Fruit fly (Drosophila melanogaster) whole organism, embryonic: ENCODE data around the gene GC2.
A peak's percentile ranks its signal among the peaks of the same experiment; 100 is the strongest.
"Not testable (repeated sequence)": the region's sequence is repeated elsewhere in the genome, so short reads cannot be mapped to it uniquely, and the experiment has no call there.

Experiments used
- Atf6 ChIP-seq: fragments of 200-800 bp; sonication (Bioruptor generic); IDR thresholded peaks from 2 replicates; pipeline ENCODE4 v1.3.6; 2022; ENCODE audit warnings: missing biosample characterization, missing genetic modification characterization
- Blimp-1 ChIP-seq: fragments of 200-800 bp; sonication (Bioruptor generic); optimal IDR thresholded peaks from 3 replicates; lab custom pipeline; 2018; ENCODE audit warnings: missing biosample characterization, missing genetic modification characterization, mild to moderate bottlenecking, moderate library complexity, missing genetic modification reagents
- CG1024 ChIP-seq: fragments of 200-800 bp; sonication (Bioruptor generic); IDR thresholded peaks from 2 replicates; pipeline ENCODE4 v1.3.6; 2022; ENCODE audit warnings: missing biosample characterization, missing genetic modification characterization
- CG10431 ChIP-seq: fragments of 200-800 bp; sonication (Bioruptor generic); optimal IDR thresholded peaks from 3 replicates; lab custom pipeline; 2018; ENCODE audit warnings: missing biosample characterization, mild to moderate bottlenecking, missing genetic modification characterization
- CG11695 ChIP-seq: fragments of 200-800 bp; sonication (Bioruptor generic); IDR thresholded peaks from 3 replicates; pipeline ENCODE4 v1.3.6; 2022; ENCODE audit warnings: missing biosample characterization, missing genetic modification characterization
- CG12391 ChIP-seq: fragments of 200-800 bp; sonication (Bioruptor generic); optimal IDR thresholded peaks from 3 replicates; lab custom pipeline; 2018; ENCODE audit warnings: missing biosample characterization, mild to moderate bottlenecking, missing genetic modification characterization, moderate library complexity
- CG14710 ChIP-seq: fragments of 200-800 bp; sonication (Bioruptor generic); optimal IDR thresholded peaks from 3 replicates; lab custom pipeline; 2019; ENCODE audit warnings: missing biosample characterization, mild to moderate bottlenecking, missing genetic modification characterization, moderate library complexity
- CG16863 ChIP-seq: fragments of 200-800 bp; sonication (Bioruptor generic); optimal IDR thresholded peaks from 3 replicates; lab custom pipeline; 2016; ENCODE audit warnings: missing biosample characterization, missing genetic modification characterization
- CG18262 ChIP-seq: fragments of 200-800 bp; optimal IDR thresholded peaks from 3 replicates; lab custom pipeline; 2019; ENCODE audit warnings: missing biosample characterization, mild to moderate bottlenecking, missing genetic modification characterization, moderate library complexity
- CG18619 ChIP-seq: fragments of 200-800 bp; sonication (Bioruptor generic); optimal IDR thresholded peaks from 3 replicates; lab custom pipeline; 2017; ENCODE audit warnings: missing biosample characterization, mild to moderate bottlenecking, missing genetic modification characterization
- CG2199 ChIP-seq: fragments of 200-800 bp; sonication (Bioruptor generic); IDR thresholded peaks from 3 replicates; pipeline ENCODE4 v1.3.6; 2022; ENCODE audit warnings: missing biosample characterization, missing genetic modification characterization
- CG2889 ChIP-seq: fragments of 200-800 bp; sonication (Bioruptor generic); IDR thresholded peaks from 3 replicates; pipeline ENCODE4 v1.3.6; 2022; ENCODE audit warnings: missing biosample characterization, missing genetic modification characterization
- CG33557 ChIP-seq: fragments of 200-800 bp; sonication (Bioruptor generic); optimal IDR thresholded peaks from 2 replicates; lab custom pipeline; 2019; ENCODE audit warnings: missing biosample characterization, mild to moderate bottlenecking, missing genetic modification characterization, moderate library complexity
- CG4820 ChIP-seq: fragments of 200-800 bp; sonication (Bioruptor generic); optimal IDR thresholded peaks from 3 replicates; lab custom pipeline; 2016; ENCODE audit warnings: missing biosample characterization, missing genetic modification characterization
- CG4854 ChIP-seq: fragments of 200-800 bp; sonication (Bioruptor generic); optimal IDR thresholded peaks from 2 replicates; lab custom pipeline; 2016; ENCODE audit warnings: missing biosample characterization, missing genetic modification characterization, inconsistent platforms
- CG6654 ChIP-seq: fragments of 200-800 bp; sonication (Bioruptor generic); optimal IDR thresholded peaks from 2 replicates; lab custom pipeline; 2017; ENCODE audit warnings: missing biosample characterization, mild to moderate bottlenecking, missing genetic modification characterization
- CG6689 ChIP-seq: fragments of 200-800 bp; sonication (Bioruptor generic); IDR thresholded peaks from 2 replicates; pipeline ENCODE4 v1.3.6; 2022; ENCODE audit warnings: missing biosample characterization, missing genetic modification characterization
- CG6813 ChIP-seq: fragments of 200-800 bp; sonication (Bioruptor generic); optimal IDR thresholded peaks from 2 replicates; lab custom pipeline; 2017; ENCODE audit warnings: missing biosample characterization, missing genetic modification characterization, mild to moderate bottlenecking, moderate library complexity, missing genetic modification reagents
- CG8359 ChIP-seq: fragments of 200-800 bp; sonication (Bioruptor generic); optimal IDR thresholded peaks from 2 replicates; lab custom pipeline; 2017; ENCODE audit warnings: missing biosample characterization, mild to moderate bottlenecking, missing genetic modification characterization, borderline replicate concordance
- CG8944 ChIP-seq: fragments of 200-800 bp; sonication (Bioruptor generic); optimal IDR thresholded peaks from 3 replicates; lab custom pipeline; 2016; ENCODE audit warnings: missing biosample characterization, missing genetic modification characterization
- D ChIP-seq, 2 experiments: fragments of 200-800 bp in 1 of 2; fragments of >200 bp in 1 of 2; sonication (Bioruptor generic) in 1 of 2; optimal IDR thresholded peaks; 2 replicates in 1 of 2; 3 replicates in 1 of 2; lab custom pipeline; 2017; ENCODE audit warnings: mild to moderate bottlenecking in 1 of 2, missing biosample characterization in 1 of 2, missing genetic modification characterization in 1 of 2, missing genetic modification reagents in 1 of 2
- Dip2 ChIP-seq: fragments of 200-800 bp; sonication (Bioruptor generic); IDR thresholded peaks from 2 replicates; pipeline ENCODE4 v1.3.6; 2022; ENCODE audit warnings: missing biosample characterization, missing genetic modification characterization
- Dll ChIP-seq: fragments of 200-800 bp; sonication (Bioruptor generic); IDR thresholded peaks from 4 replicates; pipeline ENCODE4 v1.3.6; 2022; ENCODE audit warnings: missing biosample characterization, missing genetic modification characterization; ENCODE audit not compliant: partially characterized antibody
- E2f2 ChIP-seq: fragments of 200-800 bp; sonication (Bioruptor generic); IDR thresholded peaks from 2 replicates; pipeline ENCODE4 v1.3.6; 2022; ENCODE audit warnings: missing biosample characterization, missing genetic modification characterization
- Six4 ChIP-seq: fragments of 200-800 bp; sonication (Bioruptor generic); optimal IDR thresholded peaks from 2 replicates; lab custom pipeline; 2016; ENCODE audit warnings: missing biosample characterization, missing genetic modification characterization
- Sox100B ChIP-seq: fragments of 200-800 bp; sonication (Bioruptor generic); optimal IDR thresholded peaks from 3 replicates; lab custom pipeline; 2018; ENCODE audit warnings: missing biosample characterization, mild to moderate bottlenecking, missing genetic modification characterization
- cato ChIP-seq: fragments of 200-800 bp; sonication (Bioruptor generic); optimal IDR thresholded peaks from 2 replicates; lab custom pipeline; 2016; ENCODE audit warnings: missing biosample characterization, missing genetic modification characterization, borderline replicate concordance
- ems ChIP-seq: fragments of 200-800 bp; sonication (Bioruptor generic); optimal IDR thresholded peaks from 3 replicates; lab custom pipeline; 2016; ENCODE audit warnings: missing biosample characterization, missing genetic modification characterization
- eyg ChIP-seq: fragments of 200-800 bp; sonication (Bioruptor generic); optimal IDR thresholded peaks from 3 replicates; lab custom pipeline; 2016; ENCODE audit warnings: missing biosample characterization, missing genetic modification characterization
- fd64A ChIP-seq: fragments of 200-800 bp; sonication (Bioruptor generic); optimal IDR thresholded peaks from 3 replicates; lab custom pipeline; 2018; ENCODE audit warnings: missing biosample characterization, mild to moderate bottlenecking, missing genetic modification characterization
- fu2 ChIP-seq: fragments of 200-800 bp; sonication (Bioruptor generic); optimal IDR thresholded peaks from 2 replicates; lab custom pipeline; 2016; ENCODE audit warnings: missing biosample characterization, missing genetic modification characterization
- gcm ChIP-seq: fragments of 200-800 bp; sonication (Bioruptor generic); optimal IDR thresholded peaks from 2 replicates; lab custom pipeline; 2019; ENCODE audit warnings: missing biosample characterization, mild to moderate bottlenecking, missing genetic modification characterization, moderate library complexity
- gem ChIP-seq: fragments of 200-800 bp; sonication (Bioruptor generic); optimal IDR thresholded peaks from 2 replicates; lab custom pipeline; 2019; ENCODE audit warnings: missing biosample characterization, mild to moderate bottlenecking, missing genetic modification characterization, moderate library complexity
- grau ChIP-seq: fragments of 200-800 bp; optimal IDR thresholded peaks from 3 replicates; lab custom pipeline; 2019; ENCODE audit warnings: missing biosample characterization, mild to moderate bottlenecking, missing genetic modification characterization, moderate library complexity
- kni ChIP-seq: fragments of 200-800 bp; sonication (Bioruptor generic); optimal IDR thresholded peaks from 3 replicates; lab custom pipeline; 2017; ENCODE audit warnings: mild to moderate bottlenecking, missing biosample characterization, missing genetic modification reagents, missing genetic modification characterization
- mirr ChIP-seq: fragments of 200-800 bp; sonication (Bioruptor generic); optimal IDR thresholded peaks from 3 replicates; lab custom pipeline; 2018; ENCODE audit warnings: missing biosample characterization, mild to moderate bottlenecking, missing genetic modification characterization
- nerfin-1 ChIP-seq: fragments of 200-800 bp; sonication (Bioruptor generic); optimal IDR thresholded peaks from 3 replicates; lab custom pipeline; 2019; ENCODE audit warnings: missing biosample characterization, mild to moderate bottlenecking, missing genetic modification characterization, moderate library complexity
- onecut ChIP-seq: fragments of 200-800 bp; sonication (Bioruptor generic); IDR thresholded peaks from 2 replicates; pipeline ENCODE4 v1.3.6; 2022; ENCODE audit warnings: missing biosample characterization, missing genetic modification characterization
- schlank ChIP-seq: fragments of 200-800 bp; sonication (Bioruptor generic); optimal IDR thresholded peaks from 2 replicates; lab custom pipeline; 2018; ENCODE audit warnings: missing biosample characterization, mild to moderate bottlenecking, missing genetic modification characterization
- sqz ChIP-seq: fragments of 200-800 bp; sonication (Bioruptor generic); optimal IDR thresholded peaks from 3 replicates; lab custom pipeline; 2018; ENCODE audit warnings: missing biosample characterization, mild to moderate bottlenecking, missing genetic modification characterization
- stwl ChIP-seq: fragments of 200-800 bp; sonication (Bioruptor generic); optimal IDR thresholded peaks from 3 replicates; lab custom pipeline; 2018; ENCODE audit warnings: missing biosample characterization, mild to moderate bottlenecking, missing genetic modification characterization, moderate library complexity
- trem ChIP-seq: fragments of 200-800 bp; optimal IDR thresholded peaks from 3 replicates; lab custom pipeline; 2019; ENCODE audit warnings: missing biosample characterization, mild to moderate bottlenecking, missing genetic modification characterization, moderate library complexity
- ttk ChIP-seq: fragments of 200-800 bp; sonication (Bioruptor generic); IDR thresholded peaks from 2 replicates; pipeline ENCODE4 v2.1.2; 2022; ENCODE audit warnings: missing biosample characterization, missing genetic modification characterization
- z ChIP-seq: fragments of 200-800 bp; sonication (Bioruptor generic); IDR thresholded peaks from 3 replicates; pipeline ENCODE4 v1.3.6; 2022; ENCODE audit warnings: missing biosample characterization, missing genetic modification characterization

The GC2 gene

DNA sequence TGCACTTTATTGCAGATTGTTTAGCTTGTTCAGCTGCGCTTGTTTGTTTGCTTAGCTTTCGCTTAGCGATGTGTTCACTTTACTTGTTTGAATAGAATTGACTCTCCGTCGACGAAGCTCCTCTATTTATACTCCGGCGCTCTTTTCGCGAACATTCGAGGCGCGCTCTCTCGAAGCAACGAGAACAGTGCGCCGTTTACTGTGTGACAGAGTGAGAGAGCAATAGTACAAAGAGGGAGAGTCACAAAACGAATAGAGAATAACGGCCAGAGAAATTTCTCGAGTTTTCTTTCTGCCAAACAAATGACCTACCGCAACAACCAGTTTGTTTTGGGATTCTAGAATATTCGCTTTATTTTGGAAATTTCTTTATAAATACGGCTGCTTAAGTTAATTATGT, 15.1 kb upstream of the GC2 start, which contains the start of gene Hsp70Aa:
TSS of gene Hsp70Aa (minus strand) at position 101 of the 400 bp plus-strand sequence.
- not testable (repeated sequence) for TF ChIP-seq gem; cato (GFP tag; lab: Kevin White, UChicago); CG14710 (tag; lab: Kevin White, UChicago)

DNA sequence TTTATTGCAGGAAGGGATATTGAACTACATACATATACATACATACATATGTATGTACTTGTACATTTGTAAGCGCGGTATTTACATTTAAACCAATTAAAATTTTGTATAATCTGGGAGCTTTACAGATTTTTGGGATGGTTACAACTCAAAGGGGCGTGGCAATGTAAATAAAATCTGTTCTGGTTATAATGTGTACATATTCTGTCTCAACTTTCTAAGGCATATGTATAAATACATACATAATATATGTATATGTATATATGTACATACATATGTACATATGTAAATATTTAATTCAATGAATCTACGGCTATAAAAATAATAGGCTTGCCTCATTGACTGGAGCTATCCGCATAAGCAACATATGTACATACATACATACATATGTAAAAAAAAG, 14.1 kb upstream of the GC2 start:
- no peak for TF ChIP-seq E2f2 (GFP tag; lab: Robert Waterston, UW)
- TF ChIP-seq CG8359 (GFP tag; lab: Kevin White, UChicago): no peak
- TF ChIP-seq stwl (tag; lab: Kevin White, UChicago): peak; percentile 64
- no peak for TF ChIP-seq Dll (GFP tag; lab: Robert Waterston, UW)
- TF ChIP-seq trem (tag; lab: Kevin White, UChicago): peak; percentile 95

DNA sequence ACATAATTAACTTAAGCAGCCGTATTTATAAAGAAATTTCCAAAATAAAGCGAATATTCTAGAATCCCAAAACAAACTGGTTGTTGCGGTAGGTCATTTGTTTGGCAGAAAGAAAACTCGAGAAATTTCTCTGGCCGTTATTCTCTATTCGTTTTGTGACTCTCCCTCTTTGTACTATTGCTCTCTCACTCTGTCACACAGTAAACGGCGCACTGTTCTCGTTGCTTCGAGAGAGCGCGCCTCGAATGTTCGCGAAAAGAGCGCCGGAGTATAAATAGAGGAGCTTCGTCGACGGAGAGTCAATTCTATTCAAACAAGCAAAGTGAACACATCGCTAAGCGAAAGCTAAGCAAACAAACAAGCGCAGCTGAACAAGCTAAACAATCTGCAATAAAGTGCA, 13.3 kb upstream of the GC2 start, which contains the start of gene Hsp70Ab:
TSS of gene Hsp70Ab (plus strand) at position 301 of the 400 bp plus-strand sequence.
- 0 out of 2 replicates have a peak, but pooled peaks have one; percentile 14 for TF ChIP-seq onecut (GFP tag; lab: Robert Waterston, UW)

DNA sequence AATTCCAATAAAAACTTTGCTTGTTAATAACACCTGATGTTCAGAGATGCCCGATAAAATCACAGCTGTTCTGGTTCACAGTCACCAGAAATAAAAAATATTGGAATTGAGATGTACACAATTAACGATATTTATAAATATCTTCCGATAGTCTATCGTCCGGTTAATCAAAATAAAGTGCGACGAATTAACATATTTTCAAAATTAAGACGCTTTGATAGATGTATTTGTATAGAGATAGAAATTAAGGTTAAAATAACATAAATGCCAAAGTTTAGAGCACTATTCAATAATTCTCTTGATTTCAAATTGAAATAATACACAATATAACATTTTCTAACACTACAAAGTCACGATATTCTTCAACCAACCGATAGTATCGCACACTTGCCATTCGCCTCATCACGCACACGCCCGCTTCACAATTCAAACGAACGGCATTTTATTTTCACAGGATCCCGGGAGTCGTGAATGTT, 8.7 kb upstream of the GC2 start, which contains the start of the genes CG3281 and aurA:
TSS of gene CG3281 (minus strand) at position 67 of the 476 bp plus-strand sequence.
TSS of gene aurA (plus strand) at position 386 of the 476 bp plus-strand sequence.
- TF ChIP-seq CG4820 (GFP tag; lab: Kevin White, UChicago) (peak; percentile 54), grau (tag; lab: Kevin White, UChicago) (peak; percentile 77), CG18262 (peak; percentile 73), kni (GFP tag; lab: Kevin White, UChicago) (peak; percentile 65), sqz (GFP tag; lab: Kevin White, UChicago) (peak; percentile 73), CG10431 (GFP tag; lab: Kevin White, UChicago) (no peak), Six4 (GFP tag; lab: Kevin White, UChicago) (peak; percentile 59), Dip2 (GFP tag; lab: Robert Waterston, UW) (no peak), CG8944 (GFP tag; lab: Kevin White, UChicago) (peak; percentile 74), z (GFP tag; lab: Robert Waterston, UW) (no peak), Sox100B (no peak), schlank (tag; lab: Kevin White, UChicago) (peak; percentile 27), mirr (GFP tag; lab: Kevin White, UChicago) (no peak), CG11695 (GFP tag; lab: Robert Waterston, UW) (peak; percentile 50; the same call in 1 of the 3 replicates), CG12391 (tag; lab: Kevin White, UChicago) (peak; percentile 86), D (optimal IDR thresholded peaks at IDR 0.05; lab: Kevin White, UChicago) (no peak), D (GFP tag; optimal IDR thresholded peaks at IDR 0.05; lab: Kevin White, UChicago) (peak; percentile 38), fu2 (GFP tag; lab: Kevin White, UChicago) (peak; percentile 76), gcm (GFP tag; lab: Kevin White, UChicago) (peak; percentile 49), CG2199 (GFP tag; lab: Robert Waterston, UW) (no peak), CG1024 (GFP tag; lab: Robert Waterston, UW) (no peak), ttk (GFP tag; lab: Robert Waterston, UW) (peak; percentile 50), CG6654 (GFP tag; lab: Kevin White, UChicago) (no peak), nerfin-1 (tag; lab: Kevin White, UChicago) (peak; percentile 65), CG4854 (no peak), CG2889 (GFP tag; lab: Robert Waterston, UW) (no peak), CG18619 (GFP tag; lab: Kevin White, UChicago) (peak; percentile 36), CG6813 (no peak), Atf6 (GFP tag; lab: Robert Waterston, UW) (peak; percentile 56), CG6689 (GFP tag; lab: Robert Waterston, UW) (peak; percentile 35; the same call in 1 of the 2 replicates), eyg (GFP tag; lab: Kevin White, UChicago) (peak; percentile 38), CG16863 (GFP tag; lab: Kevin White, UChicago) (peak; percentile 50), CG33557 (GFP tag; lab: Kevin White, UChicago) (peak; percentile 62), fd64A (no peak), Blimp-1 (GFP tag; lab: Kevin White, UChicago) (no peak), ems (GFP tag; lab: Kevin White, UChicago) (peak; percentile 57)
